Fruit fly (Drosophila melanogaster): ENCODE results near the gene CG4957.

Gene CG4957

DNA sequence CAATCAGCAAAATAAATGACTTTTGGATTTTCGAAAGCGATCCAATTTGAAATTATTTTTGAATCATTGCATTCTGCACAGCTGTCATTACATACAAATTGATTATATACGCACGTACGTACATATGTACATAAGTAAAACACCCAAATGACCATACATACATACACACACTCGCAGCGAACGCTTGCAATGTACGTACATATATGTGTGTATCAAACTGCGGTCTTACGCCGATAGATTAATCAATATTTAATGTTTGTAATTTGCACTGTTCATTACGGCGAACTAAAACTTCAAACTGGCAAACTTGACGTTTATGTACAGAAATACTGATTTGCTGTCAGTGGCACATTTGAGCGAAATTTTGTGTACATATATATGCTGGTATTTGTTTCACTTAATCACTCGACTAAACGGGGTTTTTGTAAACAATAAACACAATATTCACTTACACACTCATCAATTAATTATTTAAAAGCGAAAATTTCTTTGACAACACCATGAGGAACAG lies 42.4 kb upstream of the CG4957 start:
- no peak for TF ChIP-seq CG6854 (GFP tag; optimal IDR thresholded peaks at IDR 0.05)

dm6 chr2L:10226724-10227407 lies 41.8 kb upstream of the CG4957 start, which contains the start of gene CG5708:
TSS of gene CG5708 (minus strand) at chr2L:10226808.
- TF ChIP-seq acj6 (GFP tag; optimal IDR thresholded peaks at IDR 0.05), result no peak
- no peak for TF ChIP-seq Eip93F (GFP tag; optimal IDR thresholded peaks at IDR 0.05)
- TF ChIP-seq CG3919 (GFP tag; optimal IDR thresholded peaks at IDR 0.05), result no peak
- no peak for TF ChIP-seq CG8319 (GFP tag; optimal IDR thresholded peaks at IDR 0.05)
- TF ChIP-seq vri (GFP tag; optimal IDR thresholded peaks at IDR 0.05), result no peak
- TF ChIP-seq fd85E (GFP tag; optimal IDR thresholded peaks at IDR 0.05), result no peak
- TF ChIP-seq CG10669 (GFP tag; optimal IDR thresholded peaks at IDR 0.05), result no peak
- peak; percentile 2 for TF ChIP-seq topi (GFP tag; optimal IDR thresholded peaks at IDR 0.05)
- no peak for TF ChIP-seq fd59A (GFP tag; optimal IDR thresholded peaks at IDR 0.05)
- TF ChIP-seq Sox102F (GFP tag; optimal IDR thresholded peaks at IDR 0.05), result no peak
- TF ChIP-seq CG15336 (GFP tag; IDR thresholded peaks at IDR 0.05), result no peak
- no peak for TF ChIP-seq CG16779 (tag; optimal IDR thresholded peaks at IDR 0.05)
- TF ChIP-seq salr (GFP tag; optimal IDR thresholded peaks at IDR 0.05), result no peak
- no peak for TF ChIP-seq CG6808 (GFP tag; optimal IDR thresholded peaks at IDR 0.05)
- no peak for TF ChIP-seq Blimp-1 (GFP tag; optimal IDR thresholded peaks at IDR 0.05)
- TF ChIP-seq Lpt (GFP tag; optimal IDR thresholded peaks at IDR 0.05), result no peak
- no peak for TF ChIP-seq CG9139 (GFP tag; optimal IDR thresholded peaks at IDR 0.05)
- TF ChIP-seq CG11294 (GFP tag; IDR thresholded peaks at IDR 0.05), result no peak
- no peak for TF ChIP-seq Gug (GFP tag; IDR thresholded peaks at IDR 0.05)
- TF ChIP-seq Met (GFP tag; optimal IDR thresholded peaks at IDR 0.05), result peak; percentile 37
- TF ChIP-seq Hr4 (GFP tag; optimal IDR thresholded peaks at IDR 0.05), result no peak
- no peak for TF ChIP-seq CG31627 (GFP tag; optimal IDR thresholded peaks at IDR 0.05)
- TF ChIP-seq OdsH (GFP tag; optimal IDR thresholded peaks at IDR 0.05), result no peak
- TF ChIP-seq Sox15 (GFP tag; optimal IDR thresholded peaks at IDR 0.05), result no peak
- no peak for TF ChIP-seq Hr38 (GFP tag; optimal IDR thresholded peaks at IDR 0.05)
- no peak for TF ChIP-seq eg (GFP tag; IDR thresholded peaks at IDR 0.05)
- TF ChIP-seq CG11762 (GFP tag; optimal IDR thresholded peaks at IDR 0.05; ENCODE audit: insufficient read depth), result no peak
- no peak for TF ChIP-seq Smox (GFP tag; optimal IDR thresholded peaks at IDR 0.05)
- TF ChIP-seq spab (GFP tag; optimal IDR thresholded peaks at IDR 0.05), result no peak
- peak; percentile 13 for TF ChIP-seq lz (GFP tag; optimal IDR thresholded peaks at IDR 0.05)
- peak in 1 of 2 experiments; percentile 20 for TF ChIP-seq ss (GFP tag; optimal IDR thresholded peaks at IDR 0.05)
- peak; percentile 18 for TF ChIP-seq cyc (GFP tag; optimal IDR thresholded peaks at IDR 0.05)
- no peak for TF ChIP-seq CG7368 (GFP tag; optimal IDR thresholded peaks at IDR 0.05)
- no peak for TF ChIP-seq CG11902 (GFP tag; optimal IDR thresholded peaks at IDR 0.05)
- no peak for TF ChIP-seq CG4318 (GFP tag; optimal IDR thresholded peaks at IDR 0.05)
- TF ChIP-seq fkh (GFP tag; optimal IDR thresholded peaks at IDR 0.05), result peak; percentile 36
- peak; percentile 9 for TF ChIP-seq Sox14 (GFP tag; optimal IDR thresholded peaks at IDR 0.05)
- TF ChIP-seq CG32006 (GFP tag; optimal IDR thresholded peaks at IDR 0.05), result no peak
- TF ChIP-seq net (GFP tag; optimal IDR thresholded peaks at IDR 0.05), result no peak
- no peak for TF ChIP-seq Ets96B (tag; optimal IDR thresholded peaks at IDR 0.05)
- TF ChIP-seq achi (GFP tag; optimal IDR thresholded peaks at IDR 0.05), result peak; percentile 35
- TF ChIP-seq dac (GFP tag; optimal IDR thresholded peaks at IDR 0.05), result no peak
- peak; percentile 35 for TF ChIP-seq dsx (GFP tag; optimal IDR thresholded peaks at IDR 0.05; ENCODE audit: poor library complexity, severe bottlenecking)
- no peak for TF ChIP-seq Hr39 (GFP tag; optimal IDR thresholded peaks at IDR 0.05)
- no peak for TF ChIP-seq svp (GFP tag)
- no peak for TF ChIP-seq CG6276 (GFP tag; optimal IDR thresholded peaks at IDR 0.05)
- TF ChIP-seq CG6163 (GFP tag; IDR thresholded peaks at IDR 0.05), result no peak
- TF ChIP-seq Eip75B (GFP tag; optimal IDR thresholded peaks at IDR 0.05), result no peak

Data from whole organism, prepupa.